Worm (Caenorhabditis elegans) whole organism, young adult: ENCODE results near the gene bub-3.
A peak's percentile ranks its signal among the peaks of the same experiment; 100 is the strongest.

Experiments
- F52B5.7 ChIP-seq: sonication (generic microtip); optimal IDR thresholded peaks from 2 replicates; lab custom pipeline; 2016; ENCODE audit warnings: mild to moderate bottlenecking, missing genetic modification characterization, missing compliant biosample characterization
- ccch-3 ChIP-seq: fragments of 200-800 bp; sonication (Bioruptor generic); optimal IDR thresholded peaks from 2 replicates; lab custom pipeline; 2018; ENCODE audit warnings: mild to moderate bottlenecking, missing genetic modification characterization, missing compliant biosample characterization
- ceh-100 ChIP-seq: fragments of 200-800 bp; sonication (Bioruptor generic); IDR thresholded peaks from 2 replicates; pipeline ENCODE4 v1.3.6; 2022; ENCODE audit warnings: missing genetic modification reagents, missing genetic modification characterization, missing compliant biosample characterization
- ceh-58 ChIP-seq: fragments of 200-800 bp; sonication (Bioruptor generic); IDR thresholded peaks from 2 replicates; pipeline ENCODE4 v1.3.6; 2022; ENCODE audit warnings: missing genetic modification characterization, missing compliant biosample characterization
- hlh-26 ChIP-seq: fragments of 200-800 bp; sonication (Bioruptor generic); conservative IDR thresholded peaks from 2 replicates; pipeline ENCODE4 v1.3.6; 2022; ENCODE audit warnings: missing genetic modification reagents, missing genetic modification characterization, missing compliant biosample characterization
- hmg-1.2 ChIP-seq: fragments of 200-800 bp; sonication (Bioruptor generic); IDR thresholded peaks from 2 replicates; pipeline ENCODE4 v1.3.6; 2022; ENCODE audit warnings: missing genetic modification reagents, missing genetic modification characterization, missing compliant biosample characterization
- lsl-1 ChIP-seq: fragments of 200-800 bp; sonication (Bioruptor generic); optimal IDR thresholded peaks from 2 replicates; lab custom pipeline; 2018; ENCODE audit warnings: mild to moderate bottlenecking, missing genetic modification characterization, moderate library complexity, missing compliant biosample characterization
- nfyb-1 ChIP-seq: fragments of 200-800 bp; sonication (Bioruptor generic); IDR thresholded peaks from 2 replicates; pipeline ENCODE4 v1.3.6; 2022; ENCODE audit warnings: missing genetic modification reagents, missing genetic modification characterization, missing compliant biosample characterization
- pha-4 ChIP-seq: fragments of 150-350 bp; sonication (generic microtip); optimal IDR thresholded peaks from 2 replicates; lab custom pipeline; 2014; ENCODE audit warnings: missing biosample characterization, missing genetic modification reagents, missing genetic modification characterization
- sea-2 ChIP-seq: fragments of 200-800 bp; sonication (Bioruptor generic); IDR thresholded peaks from 2 replicates; pipeline ENCODE4 v1.3.6; 2022; ENCODE audit warnings: missing genetic modification characterization, missing compliant biosample characterization
- unc-62 ChIP-seq: fragments of 150-350 bp; optimal IDR thresholded peaks from 2 replicates; lab custom pipeline; 2014; ENCODE audit warnings: missing biosample characterization, missing genetic modification reagents, missing genetic modification characterization
- zfh-2 ChIP-seq: fragments of 200-800 bp; sonication (Bioruptor generic); conservative IDR thresholded peaks from 2 replicates; pipeline ENCODE4 v1.3.6; 2022; ENCODE audit warnings: missing genetic modification reagents, missing genetic modification characterization, missing compliant biosample characterization
- ztf-22 ChIP-seq: fragments of 200-800 bp; sonication (Bioruptor generic); optimal IDR thresholded peaks from 2 replicates; lab custom pipeline; 2018; ENCODE audit warnings: mild to moderate bottlenecking, missing genetic modification characterization, moderate library complexity, missing compliant biosample characterization
- ztf-28 ChIP-seq: fragments of 200-800 bp; sonication (Bioruptor generic); IDR thresholded peaks from 2 replicates; pipeline ENCODE4 v1.3.6; 2022; ENCODE audit warnings: missing genetic modification reagents, missing genetic modification characterization, missing compliant biosample characterization

DNA sequence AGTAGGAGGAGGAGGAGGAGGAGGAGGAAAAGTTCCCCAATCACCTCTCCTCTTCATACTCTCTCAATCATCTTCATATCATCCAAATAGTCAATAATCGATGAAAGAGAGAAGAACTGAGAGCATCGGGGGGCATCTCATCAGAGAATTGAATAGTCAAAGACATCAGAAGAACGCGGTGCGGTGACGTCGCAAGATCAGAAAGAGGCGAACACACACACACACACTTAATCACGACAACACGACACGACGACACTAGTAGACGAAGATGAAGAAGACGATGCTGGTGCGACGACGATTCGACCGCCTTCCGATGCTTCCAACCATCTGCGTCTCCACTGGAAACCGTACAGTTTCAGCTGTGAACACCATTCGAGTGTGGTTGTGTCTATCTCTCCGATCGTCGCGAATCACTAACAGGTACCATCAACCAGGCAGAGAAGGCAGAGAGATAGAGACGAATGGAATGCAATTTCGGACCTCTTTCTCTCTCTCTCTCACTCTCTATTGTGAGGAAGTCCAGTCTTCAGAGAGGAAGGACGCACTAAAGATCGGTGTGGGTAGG is 47.2 kb upstream of the bub-3 start:
- no peak for TF ChIP-seq ceh-100
- TF ChIP-seq ccch-3 (GFP tag; lab: Kevin White, UChicago), result no peak
- TF ChIP-seq ztf-22, result no peak
- TF ChIP-seq hlh-26 (GFP tag; lab: Robert Waterston, UW), result no peak
- no peak for TF ChIP-seq ceh-58 (GFP tag; lab: Robert Waterston, UW)
- no peak for TF ChIP-seq F52B5.7 (tag; lab: Kevin White, UChicago)
- TF ChIP-seq lsl-1 (GFP tag; lab: Kevin White, UChicago), result no peak
- TF ChIP-seq unc-62 (GFP tag; lab: Kevin White, UChicago), result no peak
- TF ChIP-seq zfh-2 (GFP tag; lab: Robert Waterston, UW), result peak; percentile 15; the same call in 1 of the 2 replicates
- TF ChIP-seq ztf-28, result no peak
- TF ChIP-seq hmg-1.2 (GFP tag; lab: Robert Waterston, UW), result peak; percentile 22; the same call in 1 of the 2 replicates
- no peak for TF ChIP-seq nfyb-1
- no peak for TF ChIP-seq pha-4
- no peak for TF ChIP-seq sea-2 (GFP tag; lab: Robert Waterston, UW)
